Fruit fly (Drosophila melanogaster) whole organism, embryonic: ENCODE measurements around the gene Mst36Fb.

Source experiments
- Antp ChIP-seq: fragments of 200-800 bp; sonication (Bioruptor generic); optimal IDR thresholded peaks from 3 replicates; lab custom pipeline; 2016; ENCODE audit warnings: missing biosample characterization, missing genetic modification characterization
- BtbVII ChIP-seq: fragments of 200-800 bp; sonication (Bioruptor generic); optimal IDR thresholded peaks from 3 replicates; lab custom pipeline; 2017; ENCODE audit warnings: missing biosample characterization, mild to moderate bottlenecking, missing genetic modification characterization
- CG10209 ChIP-seq: fragments of 200-800 bp; sonication (Bioruptor generic); optimal IDR thresholded peaks from 3 replicates; lab custom pipeline; 2017; ENCODE audit warnings: missing biosample characterization, mild to moderate bottlenecking, missing genetic modification characterization, missing genetic modification reagents
- CG10274 ChIP-seq: fragments of 200-800 bp; sonication (Bioruptor generic); optimal IDR thresholded peaks from 3 replicates; lab custom pipeline; 2017; ENCODE audit warnings: missing biosample characterization, mild to moderate bottlenecking, missing genetic modification characterization
- CG10321 ChIP-seq: fragments of 200-800 bp; sonication (Bioruptor generic); IDR thresholded peaks from 2 replicates; pipeline ENCODE4 v1.3.6; 2022; ENCODE audit warnings: missing biosample characterization, missing genetic modification characterization
- CG10366 ChIP-seq: fragments of 200-800 bp; sonication (Bioruptor generic); IDR thresholded peaks from 2 replicates; pipeline ENCODE4 v1.3.6; 2022; ENCODE audit warnings: missing biosample characterization, missing genetic modification characterization
- CG11695 ChIP-seq: fragments of 200-800 bp; sonication (Bioruptor generic); IDR thresholded peaks from 3 replicates; pipeline ENCODE4 v1.3.6; 2022; ENCODE audit warnings: missing biosample characterization, missing genetic modification characterization
- CG12104 ChIP-seq: fragments of 200-800 bp; sonication (Bioruptor generic); optimal IDR thresholded peaks from 3 replicates; lab custom pipeline; 2016; ENCODE audit warnings: missing biosample characterization, missing genetic modification characterization
- CG12219 ChIP-seq: fragments of 200-800 bp; sonication (Bioruptor generic); optimal IDR thresholded peaks from 3 replicates; lab custom pipeline; 2018; ENCODE audit warnings: missing biosample characterization, mild to moderate bottlenecking, missing genetic modification characterization
- CG12769 ChIP-seq: fragments of 200-800 bp; sonication (Bioruptor generic); optimal IDR thresholded peaks from 2 replicates; lab custom pipeline; 2019; ENCODE audit warnings: missing biosample characterization, mild to moderate bottlenecking, missing genetic modification characterization, moderate library complexity
- CG17359 ChIP-seq: fragments of 200-800 bp; sonication (Bioruptor generic); optimal IDR thresholded peaks from 3 replicates; lab custom pipeline; 2018; ENCODE audit warnings: missing biosample characterization, mild to moderate bottlenecking, missing genetic modification characterization, moderate library complexity
- CG1792 ChIP-seq: fragments of 200-800 bp; sonication (Bioruptor generic); optimal IDR thresholded peaks from 2 replicates; lab custom pipeline; 2016; ENCODE audit warnings: missing biosample characterization, missing genetic modification characterization
- CG18011 ChIP-seq: fragments of 200-800 bp; sonication (Bioruptor generic); optimal IDR thresholded peaks from 2 replicates; lab custom pipeline; 2017; ENCODE audit warnings: missing biosample characterization, missing genetic modification characterization, mild to moderate bottlenecking, moderate library complexity, missing genotype
- CG31441 ChIP-seq: fragments of 200-800 bp; sonication (Bioruptor generic); IDR thresholded peaks from 2 replicates; pipeline ENCODE4 v1.3.6; 2022; ENCODE audit warnings: missing biosample characterization, missing genetic modification characterization
- CG32767 ChIP-seq: fragments of 200-800 bp; sonication (Bioruptor generic); IDR thresholded peaks from 2 replicates; pipeline ENCODE4 v1.3.6; 2022; ENCODE audit warnings: missing biosample characterization, missing genetic modification characterization
- CG5953 ChIP-seq: fragments of 200-800 bp; sonication (Bioruptor generic); IDR thresholded peaks from 2 replicates; pipeline ENCODE4 v1.3.6; 2022; ENCODE audit warnings: missing biosample characterization, missing genetic modification characterization
- CG6175 ChIP-seq: fragments of 200-800 bp; sonication (Bioruptor generic); IDR thresholded peaks from 3 replicates; pipeline ENCODE4 v1.3.6; 2022; ENCODE audit warnings: missing biosample characterization, missing genetic modification characterization
- CG8290 ChIP-seq, 3 experiments: fragments of 200-800 bp; sonication (Bioruptor generic); optimal IDR thresholded peaks; 2 replicates each; lab custom pipeline; 2016 to 2019; ENCODE audit warnings: missing biosample characterization in 3 of 3, missing genetic modification characterization in 3 of 3, mild to moderate bottlenecking in 2 of 3, moderate library complexity in 1 of 3
- D19A ChIP-seq: fragments of 200-800 bp; optimal IDR thresholded peaks from 3 replicates; lab custom pipeline; 2019; ENCODE audit warnings: missing biosample characterization, mild to moderate bottlenecking, missing genetic modification characterization, moderate library complexity
- D19B ChIP-seq: fragments of 200-800 bp; sonication (Bioruptor generic); optimal IDR thresholded peaks from 2 replicates; lab custom pipeline; 2017; ENCODE audit warnings: missing biosample characterization, mild to moderate bottlenecking, missing genetic modification characterization
- Dfd ChIP-seq, 2 experiments: fragments of >200 bp; optimal IDR thresholded peaks; 2 replicates each; lab custom pipeline; 2017; ENCODE audit warnings: missing biosample characterization in 2 of 2, missing genetic modification characterization in 2 of 2
- Dp ChIP-seq: fragments of 200-800 bp; sonication (Bioruptor generic); optimal IDR thresholded peaks from 2 replicates; lab custom pipeline; 2018; ENCODE audit warnings: missing biosample characterization, mild to moderate bottlenecking, missing genetic modification characterization, moderate library complexity
- ERR ChIP-seq: fragments of 200-800 bp; sonication (Bioruptor generic); optimal IDR thresholded peaks from 2 replicates; lab custom pipeline; 2016; ENCODE audit warnings: missing biosample characterization, missing genetic modification characterization
- Ets97D ChIP-seq: fragments of 200-800 bp; sonication (Bioruptor generic); optimal IDR thresholded peaks from 3 replicates; lab custom pipeline; 2016; ENCODE audit warnings: missing biosample characterization, missing genetic modification characterization
- Kr ChIP-seq: fragments of 200-800 bp; sonication (Bioruptor generic); optimal IDR thresholded peaks from 2 replicates; lab custom pipeline; 2017; ENCODE audit warnings: missing biosample characterization, mild to moderate bottlenecking, missing genetic modification characterization
- NC2β ChIP-seq: fragments of 200-800 bp; sonication (Bioruptor generic); optimal IDR thresholded peaks from 2 replicates; lab custom pipeline; 2016; ENCODE audit warnings: missing biosample characterization, missing genetic modification characterization
- Nf-YA ChIP-seq: fragments of 200-800 bp; sonication (Bioruptor generic); IDR thresholded peaks from 2 replicates; pipeline ENCODE4 v1.3.6; 2022; ENCODE audit warnings: missing biosample characterization, missing genetic modification characterization
- NfI ChIP-seq: fragments of 200-800 bp; sonication (Bioruptor generic); optimal IDR thresholded peaks from 3 replicates; lab custom pipeline; 2018; ENCODE audit warnings: missing biosample characterization, mild to moderate bottlenecking, missing genetic modification characterization, moderate library complexity
- Ravus ChIP-seq: fragments of 200-800 bp; sonication (Bioruptor generic); IDR thresholded peaks from 2 replicates; pipeline ENCODE4 v1.3.6; 2022; ENCODE audit warnings: missing biosample characterization, missing genetic modification characterization
- Scr ChIP-seq: fragments of 200-800 bp; sonication (Bioruptor generic); IDR thresholded peaks from 2 replicates; pipeline ENCODE4 v1.3.6; 2022; ENCODE audit warnings: missing biosample characterization, missing genetic modification characterization; ENCODE audit not compliant: partially characterized antibody
- Six4 ChIP-seq: fragments of 200-800 bp; sonication (Bioruptor generic); optimal IDR thresholded peaks from 2 replicates; lab custom pipeline; 2016; ENCODE audit warnings: missing biosample characterization, missing genetic modification characterization
- Sox100B ChIP-seq: fragments of 200-800 bp; sonication (Bioruptor generic); optimal IDR thresholded peaks from 3 replicates; lab custom pipeline; 2018; ENCODE audit warnings: missing biosample characterization, mild to moderate bottlenecking, missing genetic modification characterization
- Taf1 ChIP-seq: fragments of 200-800 bp; sonication (Bioruptor generic); IDR thresholded peaks from 2 replicates; pipeline ENCODE4 v1.3.6; 2022; ENCODE audit warnings: missing biosample characterization, missing genetic modification characterization
- ash1 ChIP-seq: fragments of 200-800 bp; sonication (Bioruptor generic); optimal IDR thresholded peaks from 2 replicates; lab custom pipeline; 2018; ENCODE audit warnings: missing biosample characterization, mild to moderate bottlenecking, missing genetic modification characterization
- corto ChIP-seq: fragments of 200-800 bp; sonication (Bioruptor generic); optimal IDR thresholded peaks from 2 replicates; lab custom pipeline; 2016; ENCODE audit warnings: missing biosample characterization, mild to moderate bottlenecking, missing genetic modification characterization, moderate library complexity
- grn ChIP-seq: fragments of 200-800 bp; sonication (Bioruptor generic); optimal IDR thresholded peaks from 3 replicates; lab custom pipeline; 2017; ENCODE audit warnings: missing biosample characterization, missing genetic modification characterization
- gsb ChIP-seq: fragments of 200-800 bp; sonication (Bioruptor generic); IDR thresholded peaks from 2 replicates; pipeline ENCODE4 v1.3.6; 2022; ENCODE audit warnings: missing biosample characterization, missing genetic modification characterization
- inv ChIP-seq: fragments of 200-800 bp; sonication (Bioruptor generic); IDR thresholded peaks from 2 replicates; pipeline ENCODE4 v1.3.6; 2022; ENCODE audit warnings: missing biosample characterization, missing genetic modification characterization; ENCODE audit not compliant: partially characterized antibody
- lov ChIP-seq, 2 experiments: fragments of 200-800 bp in 1 of 2; fragments of >200 bp in 1 of 2; sonication (Bioruptor generic) in 1 of 2; IDR thresholded peaks in 1 of 2; optimal IDR thresholded peaks in 1 of 2; 2 replicates in 1 of 2; 3 replicates in 1 of 2; pipeline versions ENCODE4 v1.3.6 to Lab custom; 2017 to 2022; ENCODE audit warnings: missing biosample characterization in 1 of 2, missing genetic modification characterization in 1 of 2
- nerfin-2 ChIP-seq: fragments of 200-800 bp; sonication (Bioruptor generic); IDR thresholded peaks from 2 replicates; pipeline ENCODE4 v1.3.6; 2022; ENCODE audit warnings: missing biosample characterization, missing genetic modification characterization; ENCODE audit not compliant: partially characterized antibody
- prd ChIP-seq, 3 experiments: fragments of >200 bp in 2 of 3; fragments of 200-800 bp in 1 of 3; sonication (Bioruptor generic) in 1 of 3; optimal IDR thresholded peaks in 2 of 3; IDR thresholded peaks in 1 of 3; 2 replicates in 2 of 3; 3 replicates in 1 of 3; pipeline versions ENCODE4 v1.3.6 to Lab custom; 2017 to 2022; ENCODE audit warnings: missing biosample characterization in 1 of 3, missing genetic modification characterization in 1 of 3
- pros ChIP-seq: fragments of 200-800 bp; sonication (Bioruptor generic); optimal IDR thresholded peaks from 3 replicates; lab custom pipeline; 2019; ENCODE audit warnings: missing biosample characterization, mild to moderate bottlenecking, missing genetic modification characterization, moderate library complexity
- ro ChIP-seq: fragments of 200-800 bp; sonication (Bioruptor generic); IDR thresholded peaks from 2 replicates; pipeline ENCODE4 v1.3.6; 2022; ENCODE audit warnings: missing biosample characterization, missing genetic modification characterization
- sc ChIP-seq, 3 experiments: fragments of >200 bp in 2 of 3; fragments of 200-800 bp in 1 of 3; sonication (Bioruptor generic) in 1 of 3; optimal IDR thresholded peaks; 2 replicates in 2 of 3; 3 replicates in 1 of 3; lab custom pipeline; 2017; ENCODE audit warnings: mild to moderate bottlenecking in 1 of 3, missing biosample characterization in 1 of 3, missing genetic modification characterization in 1 of 3, missing genetic modification reagents in 1 of 3
- sisA ChIP-seq: fragments of 200-800 bp; sonication (Bioruptor generic); IDR thresholded peaks from 2 replicates; pipeline ENCODE4 v1.3.6; 2022; ENCODE audit warnings: missing biosample characterization, missing genetic modification characterization
- slp2 ChIP-seq: fragments of 200-800 bp; sonication (Bioruptor generic); optimal IDR thresholded peaks from 2 replicates; lab custom pipeline; 2016; ENCODE audit warnings: missing biosample characterization, missing genetic modification characterization
- tin ChIP-seq: fragments of 200-800 bp; sonication (Bioruptor generic); optimal IDR thresholded peaks from 3 replicates; lab custom pipeline; 2016; ENCODE audit warnings: missing biosample characterization, missing genetic modification characterization
- unc-4 ChIP-seq: fragments of 200-800 bp; sonication (Bioruptor generic); IDR thresholded peaks from 2 replicates; pipeline ENCODE4 v1.3.6; 2022; ENCODE audit warnings: missing biosample characterization, missing genetic modification characterization; ENCODE audit not compliant: partially characterized antibody
- yki ChIP-seq: fragments of >200 bp; optimal IDR thresholded peaks from 3 replicates; lab custom pipeline; 2018
- zen ChIP-seq: fragments of 200-800 bp; sonication (Bioruptor generic); optimal IDR thresholded peaks from 3 replicates; lab custom pipeline; 2018; ENCODE audit warnings: missing biosample characterization, mild to moderate bottlenecking, missing genetic modification characterization, moderate library complexity

Mst36Fb gene

dm6 chr2L:18625470-18625869 is 49.4 kb downstream of the Mst36Fb start (continued):
- TF ChIP-seq CG5953 (GFP tag; lab: Robert Waterston, UW) (no peak), D19B (GFP tag; lab: Kevin White, UChicago) (no peak), Scr (GFP tag; lab: Robert Waterston, UW) (no peak), prd (optimal IDR thresholded peaks at IDR 0.05; lab: Kevin White, UChicago) (no peak), prd (GFP tag; IDR thresholded peaks at IDR 0.05; lab: Robert Waterston, UW) (no peak), inv (GFP tag; lab: Robert Waterston, UW) (no peak), Taf1 (no peak), ERR (GFP tag; lab: Kevin White, UChicago) (no peak), lov (optimal IDR thresholded peaks at IDR 0.05; lab: Kevin White, UChicago) (no peak), lov (GFP tag; IDR thresholded peaks at IDR 0.05; lab: Robert Waterston, UW) (no peak), Ravus (GFP tag; lab: Robert Waterston, UW) (no peak), CG10366 (no peak), Six4 (GFP tag; lab: Kevin White, UChicago) (no peak), BtbVII (GFP tag; lab: Kevin White, UChicago) (no peak), Ets97D (no peak), Sox100B (GFP tag; lab: Kevin White, UChicago) (peak; percentile 27), CG8290 (GFP tag; optimal IDR thresholded peaks at IDR 0.05; lab: Kevin White, UChicago) (no peak), CG8290 (tag; optimal IDR thresholded peaks at IDR 0.05; lab: Kevin White, UChicago) (peak; percentile 30 to 65), CG10274 (GFP tag; lab: Kevin White, UChicago) (no peak), D19A (tag; lab: Kevin White, UChicago) (no peak), ash1 (GFP tag; lab: Kevin White, UChicago) (no peak), CG32767 (no peak), corto (no peak), grn (no peak), Dp (GFP tag; lab: Kevin White, UChicago) (no peak), ro (GFP tag; lab: Robert Waterston, UW) (no peak), gsb (no peak), CG12104 (GFP tag; lab: Kevin White, UChicago) (no peak), yki (lab: Kevin White, UChicago) (no peak), Nf-YA (GFP tag; lab: Robert Waterston, UW) (no peak), sc (optimal IDR thresholded peaks at IDR 0.05; lab: Kevin White, UChicago) (no peak), sc (GFP tag; optimal IDR thresholded peaks at IDR 0.05; lab: Kevin White, UChicago) (peak; percentile 34), pros (GFP tag; lab: Kevin White, UChicago) (peak; percentile 21), CG17359 (tag; lab: Kevin White, UChicago) (no peak), Antp (GFP tag; lab: Kevin White, UChicago) (no peak), CG31441 (peak; percentile 22; the same call in 1 of the 2 replicates), CG10321 (no peak), CG6175 (GFP tag; lab: Robert Waterston, UW) (no peak), zen (tag; lab: Kevin White, UChicago) (peak; percentile 19), CG18011 (GFP tag; lab: Kevin White, UChicago) (no peak), CG1792 (GFP tag; lab: Kevin White, UChicago) (no peak), CG10209 (GFP tag; lab: Kevin White, UChicago) (peak; percentile 27), Kr (GFP tag; lab: Kevin White, UChicago) (peak; percentile 41), Dfd (GFP tag; optimal IDR thresholded peaks at IDR 0.05; lab: Kevin White, UChicago) (no peak), CG12219 (GFP tag; lab: Kevin White, UChicago) (no peak), NfI (GFP tag; lab: Kevin White, UChicago) (no peak), NC2β (GFP tag; lab: Kevin White, UChicago) (no peak), tin (GFP tag; lab: Kevin White, UChicago) (no peak), sisA (no peak), nerfin-2 (GFP tag; lab: Robert Waterston, UW) (no peak), slp2 (GFP tag; lab: Kevin White, UChicago) (no peak), CG11695 (GFP tag; lab: Robert Waterston, UW) (no peak), CG12769 (peak; percentile 16), unc-4 (no peak)
